Worm (Caenorhabditis elegans): ENCODE data around the gene rrp-8.
A peak's percentile ranks its signal among the peaks of the same experiment; 100 is the strongest.

Gene rrp-8

ce11 chrIV:443622-444021 lies 47.3 kb downstream of the rrp-8 start, which contains the start of gene mrpl-55 (continued):
- TF ChIP-seq elt-3 (tag; optimal IDR thresholded peaks at IDR 0.05), result peak in 4 of 6 experiments; percentile 19 to 98 (median 64)
- peak; percentile 88 for TF ChIP-seq lin-13 (GFP tag; optimal IDR thresholded peaks at IDR 0.05)
- TF ChIP-seq ceh-90 (tag; optimal IDR thresholded peaks at IDR 0.05), result peak; percentile 46
- peak; percentile 86 for TF ChIP-seq isw-1 (GFP tag; IDR thresholded peaks at IDR 0.05)
- TF ChIP-seq fkh-4 (tag; optimal IDR thresholded peaks at IDR 0.05; ENCODE audit: borderline replicate concordance), result peak; percentile 57
- TF ChIP-seq irx-1 (tag; optimal IDR thresholded peaks at IDR 0.05), result peak; percentile 88
- peak; percentile 93 for TF ChIP-seq rnt-1 (tag; optimal IDR thresholded peaks at IDR 0.05)
- peak; percentile 43 for TF ChIP-seq unc-30 (tag; optimal IDR thresholded peaks at IDR 0.05)
- TF ChIP-seq C04F5.9 (tag; optimal IDR thresholded peaks at IDR 0.05), result peak; percentile 82
- peak; percentile 75 for TF ChIP-seq mab-9 (GFP tag; IDR thresholded peaks at IDR 0.05)
- TF ChIP-seq unc-130 (tag; optimal IDR thresholded peaks at IDR 0.05), result peak; percentile 97
- no peak for TF ChIP-seq efl-3 (GFP tag; optimal IDR thresholded peaks at IDR 0.05)
- TF ChIP-seq nhr-90 (tag; optimal IDR thresholded peaks at IDR 0.05; ENCODE audit: poor library complexity), result peak; percentile 91
- peak; percentile 69 for TF ChIP-seq mef-2 (tag; optimal IDR thresholded peaks at IDR 0.05)
- TF ChIP-seq Y116A8C.19 (tag; optimal IDR thresholded peaks at IDR 0.05; ENCODE audit: borderline replicate concordance), result no peak
- peak; percentile 76 for TF ChIP-seq grh-1 (GFP tag; IDR thresholded peaks at IDR 0.05)
- TF ChIP-seq vab-15 (tag; optimal IDR thresholded peaks at IDR 0.05), result peak; percentile 64
- TF ChIP-seq lin-15B (tag; optimal IDR thresholded peaks at IDR 0.05), result peak; percentile 92
- TF ChIP-seq sptf-1 (tag; optimal IDR thresholded peaks at IDR 0.05), result no peak
- TF ChIP-seq unc-98 (GFP tag; IDR thresholded peaks at IDR 0.05), result no peak
- TF ChIP-seq fkh-8 (tag; optimal IDR thresholded peaks at IDR 0.05), result peak; percentile 92
- peak; percentile 88 for TF ChIP-seq skn-1 (tag; optimal IDR thresholded peaks at IDR 0.05)
- peak in 1 of 2 experiments; percentile 77 for TF ChIP-seq ztf-11 (tag; optimal IDR thresholded peaks at IDR 0.05)
- no peak for TF ChIP-seq aha-1 (tag; optimal IDR thresholded peaks at IDR 0.05)
- TF ChIP-seq fkh-10 (GFP tag; optimal IDR thresholded peaks at IDR 0.05), result peak; percentile 47
- TF ChIP-seq xbp-1 (tag; optimal IDR thresholded peaks at IDR 0.05), result peak; percentile 95
- peak; percentile 77 for TF ChIP-seq aly-2 (tag; optimal IDR thresholded peaks at IDR 0.05)
- peak; percentile 71 for TF ChIP-seq fos-1 (tag; optimal IDR thresholded peaks at IDR 0.05)
- no peak for TF ChIP-seq C34B4.2 (tag; optimal IDR thresholded peaks at IDR 0.05)
- TF ChIP-seq lsy-2 (tag; optimal IDR thresholded peaks at IDR 0.05), result peak; percentile 91 to 95
- peak; percentile 74 for TF ChIP-seq egl-13 (tag; optimal IDR thresholded peaks at IDR 0.05)
- TF ChIP-seq ztf-4 (tag; optimal IDR thresholded peaks at IDR 0.05), result peak; percentile 82
- TF ChIP-seq tbx-2 (tag; optimal IDR thresholded peaks at IDR 0.05), result peak; percentile 92
- TF ChIP-seq blmp-1 (tag; optimal IDR thresholded peaks at IDR 0.05), result peak; percentile 75
- peak; percentile 66 for TF ChIP-seq zip-4 (GFP tag; optimal IDR thresholded peaks at IDR 0.05)
- peak; percentile 37 for TF ChIP-seq egl-27 (tag; optimal IDR thresholded peaks at IDR 0.05)
- peak; percentile 94 to 97 (median 96) for TF ChIP-seq dpl-1 (GFP tag; optimal IDR thresholded peaks at IDR 0.05)
- TF ChIP-seq C16A3.4 (tag; optimal IDR thresholded peaks at IDR 0.05), result peak; percentile 96
- TF ChIP-seq efl-1 (optimal IDR thresholded peaks at IDR 0.05), result peak; percentile 88 to 98
- TF ChIP-seq efl-1 (GFP tag; optimal IDR thresholded peaks at IDR 0.05 in 1 of 2), result peak; percentile 96 to 99
- no peak for TF ChIP-seq ces-1 (GFP tag; optimal IDR thresholded peaks at IDR 0.05)
- TF ChIP-seq nhr-28 (tag; optimal IDR thresholded peaks at IDR 0.05), result no peak
- peak; percentile 95 to 98 for TF ChIP-seq lin-35 (GFP tag; optimal IDR thresholded peaks at IDR 0.05)
- peak; percentile 76 for TF ChIP-seq sox-4 (tag; optimal IDR thresholded peaks at IDR 0.05)
- TF ChIP-seq zag-1 (tag; optimal IDR thresholded peaks at IDR 0.05), result no peak
- TF ChIP-seq nhr-84 (tag; optimal IDR thresholded peaks at IDR 0.05), result no peak
- TF ChIP-seq hlh-17 (GFP tag; optimal IDR thresholded peaks at IDR 0.05; ENCODE audit: borderline replicate concordance), result no peak
- peak; percentile 80 for TF ChIP-seq nhr-237 (tag; optimal IDR thresholded peaks at IDR 0.05)

All from whole organism, L1 larva.